Worm (Caenorhabditis elegans): ENCODE results near the gene srx-88.
A peak's percentile ranks its signal among the peaks of the same experiment; 100 is the strongest.

srx-88 gene

ce11 chrV:11629222-11630026 lies 46.1 kb downstream of the srx-88 start, which contains the start of gene F35B12.10 (continued):
- peak in 1 of 2 experiments; percentile 41 for TF ChIP-seq let-607 (tag; optimal IDR thresholded peaks at IDR 0.05)
- peak; percentile 40 for TF ChIP-seq tbp1 (GFP tag; optimal IDR thresholded peaks at IDR 0.05)

- no peak for TF ChIP-seq cebp-1 (GFP tag; IDR thresholded peaks at IDR 0.05)
- TF ChIP-seq cebp-1 (tag; optimal IDR thresholded peaks at IDR 0.05): peak; percentile 66
- 0 out of 2 replicates have a peak, but pooled peaks have one; percentile 56 for TF ChIP-seq aptf-3 (GFP tag; IDR thresholded peaks at IDR 0.05)
- no peak for TF ChIP-seq ceh-58 (GFP tag; IDR thresholded peaks at IDR 0.05)
- no peak for TF ChIP-seq lin-54 (GFP tag; optimal IDR thresholded peaks at IDR 0.05)
- TF ChIP-seq F22D6.2 (tag; optimal IDR thresholded peaks at IDR 0.05): no peak
- TF ChIP-seq sea-2 (GFP tag; IDR thresholded peaks at IDR 0.05): no peak
- TF ChIP-seq dpl-1 (GFP tag; optimal IDR thresholded peaks at IDR 0.05): no peak
- TF ChIP-seq attf-5 (GFP tag; optimal IDR thresholded peaks at IDR 0.05): no peak
- TF ChIP-seq F33H1.4 (GFP tag; IDR thresholded peaks at IDR 0.05): no peak
- no peak for TF ChIP-seq ceh-79 (tag; optimal IDR thresholded peaks at IDR 0.05)
- TF ChIP-seq bed-1 (GFP tag; IDR thresholded peaks at IDR 0.05): no peak
- TF ChIP-seq madf-8 (GFP tag; conservative IDR thresholded peaks at IDR 0.05): no peak
- TF ChIP-seq rpc-1 (optimal IDR thresholded peaks at IDR 0.05): no peak
- TF ChIP-seq rpc-1 (tag; optimal IDR thresholded peaks at IDR 0.05): no peak
- no peak for TF ChIP-seq C17E4.6 (GFP tag; IDR thresholded peaks at IDR 0.05)
- no peak for TF ChIP-seq nfya-2 (GFP tag; IDR thresholded peaks at IDR 0.05)
- TF ChIP-seq B0019.2 (GFP tag; conservative IDR thresholded peaks at IDR 0.05): no peak
- no peak for TF ChIP-seq repo-1 (tag; optimal IDR thresholded peaks at IDR 0.05)
- no peak for TF ChIP-seq egrh-3 (GFP tag; IDR thresholded peaks at IDR 0.05)
- peak in 1 of 3 experiments; percentile 30 for TF ChIP-seq lin-35 (GFP tag; optimal IDR thresholded peaks at IDR 0.05)
- no peak for TF ChIP-seq tbx-9 (tag; optimal IDR thresholded peaks at IDR 0.05; ENCODE audit: borderline replicate concordance)
Measured at ce11 chrV:11631128-11631527, 47.8 kb downstream of the srx-88 start.

All from whole organism, young adult.